Worm (Caenorhabditis elegans): ENCODE measurements around the gene B0035.13.

ce11 chrIV:11329269-11329668, 22.7 kb upstream of the B0035.13 start, which contains the start of gene leo-1:
- TF ChIP-seq nhr-90 (tag; optimal IDR thresholded peaks at IDR 0.05; ENCODE audit: poor library complexity) (no peak), nhr-20 (tag; optimal IDR thresholded peaks at IDR 0.05) (no peak), fkh-10 (GFP tag; optimal IDR thresholded peaks at IDR 0.05) (no peak), lin-39 (tag; optimal IDR thresholded peaks at IDR 0.05) (no peak), efl-1 (optimal IDR thresholded peaks at IDR 0.05) (no peak), efl-1 (GFP tag; optimal IDR thresholded peaks at IDR 0.05 in 1 of 2) (no peak)
